Worm (Caenorhabditis elegans) whole organism, L3 larva: Measurements from ENCODE around the gene mnat-1.

ENCODE experiments used
- ama-1 ChIP-seq: fragments of 150-350 bp; optimal IDR thresholded peaks from 2 replicates; lab custom pipeline; 2018
- ceh-28 ChIP-seq: fragments of 150-350 bp; optimal IDR thresholded peaks from 2 replicates; lab custom pipeline; 2014; ENCODE audit warnings: missing biosample characterization, missing genetic modification reagents, missing genetic modification characterization
- egl-5 ChIP-seq: fragments of 150-350 bp; optimal IDR thresholded peaks from 2 replicates; lab custom pipeline; 2017; ENCODE audit warnings: missing biosample characterization, missing genetic modification reagents, missing genetic modification characterization, inconsistent platforms
- jun-1 ChIP-seq: fragments of 150-350 bp; optimal IDR thresholded peaks from 2 replicates; lab custom pipeline; 2014; ENCODE audit warnings: missing biosample characterization, missing genetic modification reagents, missing genetic modification characterization
- mdl-1 ChIP-seq: fragments of 150-350 bp; optimal IDR thresholded peaks from 2 replicates; lab custom pipeline; 2014; ENCODE audit warnings: missing biosample characterization, missing genetic modification characterization
- nfya-1 ChIP-seq: sonication (generic microtip); optimal IDR thresholded peaks from 2 replicates; lab custom pipeline; 2017; ENCODE audit warnings: missing genetic modification characterization, mild to moderate bottlenecking, missing compliant biosample characterization, antibody characterized with exemption, moderate library complexity; ENCODE audit not compliant: insufficient read depth
- nhr-11 ChIP-seq: fragments of 150-350 bp; optimal IDR thresholded peaks from 2 replicates; lab custom pipeline; 2014; ENCODE audit warnings: missing biosample characterization, missing genetic modification characterization
- nhr-23 ChIP-seq: fragments of 150-350 bp; optimal IDR thresholded peaks from 2 replicates; lab custom pipeline; 2014; ENCODE audit warnings: missing biosample characterization, missing genetic modification reagents, missing genetic modification characterization
- nhr-237 ChIP-seq: fragments of 150-350 bp; optimal IDR thresholded peaks from 2 replicates; lab custom pipeline; 2014; ENCODE audit warnings: missing biosample characterization, missing genetic modification characterization
- nhr-25 ChIP-seq: sonication (generic microtip); optimal IDR thresholded peaks from 2 replicates; lab custom pipeline; 2017; ENCODE audit warnings: missing biosample characterization, missing genetic modification characterization
- pha-4 ChIP-seq: fragments of 150-350 bp; optimal IDR thresholded peaks from 2 replicates; lab custom pipeline; 2014; ENCODE audit warnings: missing biosample characterization, missing genetic modification reagents, missing genetic modification characterization
- snpc-4 ChIP-seq: fragments of 150-350 bp; optimal IDR thresholded peaks from 2 replicates; lab custom pipeline; 2014; ENCODE audit warnings: missing biosample characterization, missing genetic modification characterization

- TF ChIP-seq mdl-1 (tag; lab: Kevin White, UChicago): no peak
- no peak for TF ChIP-seq nhr-11 (tag; lab: Kevin White, UChicago)
- TF ChIP-seq ceh-28 (tag; lab: Kevin White, UChicago): no peak
- TF ChIP-seq egl-5 (tag; lab: Kevin White, UChicago): no peak
- TF ChIP-seq nhr-25 (tag; lab: Kevin White, UChicago): no peak
- no peak for TF ChIP-seq nfya-1 (tag; lab: Kevin White, UChicago)
- no peak for TF ChIP-seq pha-4 (tag; lab: Kevin White, UChicago)
- TF ChIP-seq jun-1 (tag; lab: Kevin White, UChicago): no peak
- TF ChIP-seq nhr-237 (tag; lab: Kevin White, UChicago): no peak
- no peak for TF ChIP-seq nhr-23 (tag; lab: Kevin White, UChicago)
- TF ChIP-seq ama-1 (lab: Kevin White, UChicago): no peak
- no peak for TF ChIP-seq snpc-4 (tag; lab: Kevin White, UChicago)
Observed at ce11 chrII:2431972-2432371, 46.5 kb downstream of the mnat-1 start, which contains the start of gene ceh-86.
